Fruit fly (Drosophila melanogaster): ENCODE measurements around the gene CG2017.

Gene CG2017

DNA sequence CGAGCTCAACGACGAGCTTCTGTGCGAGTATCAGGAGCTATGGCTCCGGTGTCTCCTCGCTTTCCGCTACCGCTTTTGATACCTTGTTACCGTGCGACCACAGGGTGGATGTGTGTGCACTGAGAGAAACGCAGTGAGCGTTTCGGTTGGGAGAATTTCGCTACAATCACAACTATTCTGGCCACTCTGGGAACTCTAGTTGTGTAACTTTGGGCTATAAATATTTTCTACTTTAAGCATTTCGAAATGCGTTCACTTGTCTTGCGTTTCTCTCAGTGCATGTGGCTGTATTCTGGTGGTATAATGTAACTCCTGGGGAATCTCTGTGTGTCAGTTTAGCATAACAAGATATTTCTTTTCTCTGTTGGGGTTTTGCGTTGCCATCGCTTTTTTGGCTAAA is 9.2 kb upstream of the CG2017 start (continued):
- TF ChIP-seq chinmo (GFP tag; IDR thresholded peaks at IDR 0.05; ENCODE audit: partially characterized antibody), result no peak
- no peak for TF ChIP-seq pan (optimal IDR thresholded peaks at IDR 0.05)
- TF ChIP-seq pan (GFP tag; optimal IDR thresholded peaks at IDR 0.05 in 1 of 2, IDR thresholded peaks at IDR 0.05 in 1 of 2), result no peak
- no peak for TF ChIP-seq Abd-B (GFP tag; optimal IDR thresholded peaks at IDR 0.05)
- no peak for TF ChIP-seq CG12391 (tag; optimal IDR thresholded peaks at IDR 0.05)
- no peak for TF ChIP-seq CG6765 (GFP tag; optimal IDR thresholded peaks at IDR 0.05)
- no peak for TF ChIP-seq Adf1 (GFP tag; IDR thresholded peaks at IDR 0.05)
- no peak for TF ChIP-seq CG34224 (GFP tag; IDR thresholded peaks at IDR 0.05; ENCODE audit: partially characterized antibody)
- TF ChIP-seq CG10147 (GFP tag; optimal IDR thresholded peaks at IDR 0.05), result no peak
- TF ChIP-seq CG8388 (GFP tag; optimal IDR thresholded peaks at IDR 0.05), result no peak
- TF ChIP-seq HLH54F (GFP tag; optimal IDR thresholded peaks at IDR 0.05), result no peak
- no peak for TF ChIP-seq pum (GFP tag; optimal IDR thresholded peaks at IDR 0.05)
- TF ChIP-seq Trl (optimal IDR thresholded peaks at IDR 0.05), result no peak
- no peak for TF ChIP-seq Trl (GFP tag; optimal IDR thresholded peaks at IDR 0.05)
- no peak for TF ChIP-seq tna (GFP tag; IDR thresholded peaks at IDR 0.05; ENCODE audit: partially characterized antibody)
- TF ChIP-seq CG3995 (GFP tag; optimal IDR thresholded peaks at IDR 0.05), result no peak
- no peak for TF ChIP-seq CG42726 (GFP tag; IDR thresholded peaks at IDR 0.05; ENCODE audit: partially characterized antibody)
- TF ChIP-seq ci (GFP tag; IDR thresholded peaks at IDR 0.05), result peak; percentile 59; the same call in 2 of the 3 replicates
- 0 out of 2 replicates have a peak, but pooled peaks have one; percentile 20 for TF ChIP-seq CG32772 (GFP tag; IDR thresholded peaks at IDR 0.05)
- TF ChIP-seq Ets97D (GFP tag; optimal IDR thresholded peaks at IDR 0.05), result no peak
- peak; percentile 8 for TF ChIP-seq Hmr (GFP tag; optimal IDR thresholded peaks at IDR 0.05)
- no peak for TF ChIP-seq gfzf (GFP tag; optimal IDR thresholded peaks at IDR 0.05)
- TF ChIP-seq CG15011 (GFP tag; optimal IDR thresholded peaks at IDR 0.05), result no peak
- no peak for TF ChIP-seq CG16815 (GFP tag; optimal IDR thresholded peaks at IDR 0.05)
- no peak for TF ChIP-seq CG11696 (GFP tag; IDR thresholded peaks at IDR 0.05)
- no peak for TF ChIP-seq fru (optimal IDR thresholded peaks at IDR 0.05)
- TF ChIP-seq Ssrp (tag; optimal IDR thresholded peaks at IDR 0.05), result no peak
- TF ChIP-seq ato (GFP tag; IDR thresholded peaks at IDR 0.05; ENCODE audit: partially characterized antibody), result no peak
- TF ChIP-seq sd (tag; optimal IDR thresholded peaks at IDR 0.05), result no peak
- no peak for TF ChIP-seq prd (optimal IDR thresholded peaks at IDR 0.05)
- TF ChIP-seq prd (GFP tag; IDR thresholded peaks at IDR 0.05), result peak; percentile 51; the same call in 2 of the 3 replicates
- TF ChIP-seq lmd (GFP tag; IDR thresholded peaks at IDR 0.05), result peak; percentile 16; the same call in 1 of the 2 replicates
- TF ChIP-seq CG7786 (GFP tag; optimal IDR thresholded peaks at IDR 0.05), result peak; percentile 20
- 0 out of 2 replicates have a peak, but pooled peaks have one; percentile 20 for TF ChIP-seq Ptx1 (GFP tag; IDR thresholded peaks at IDR 0.05)
- peak; percentile 38; the same call in 1 of the 2 replicates for TF ChIP-seq CG6689 (GFP tag; IDR thresholded peaks at IDR 0.05)
- peak; percentile 25 for TF ChIP-seq ind (GFP tag; optimal IDR thresholded peaks at IDR 0.05)
- peak; percentile 10 for TF ChIP-seq nmo (GFP tag; optimal IDR thresholded peaks at IDR 0.05)
- no peak for TF ChIP-seq CG2120 (GFP tag; optimal IDR thresholded peaks at IDR 0.05)
- TF ChIP-seq CG2875 (GFP tag; optimal IDR thresholded peaks at IDR 0.05), result no peak
- 0 out of 2 replicates have a peak, but pooled peaks have one; percentile 12 for TF ChIP-seq CG14014 (GFP tag; IDR thresholded peaks at IDR 0.05)
- TF ChIP-seq fd96Cb (tag; optimal IDR thresholded peaks at IDR 0.05), result no peak
- TF ChIP-seq inv (GFP tag; IDR thresholded peaks at IDR 0.05; ENCODE audit: partially characterized antibody), result no peak
- no peak for TF ChIP-seq gsb-n (tag; optimal IDR thresholded peaks at IDR 0.05)
- peak; percentile 1 for TF ChIP-seq CG8944 (GFP tag; optimal IDR thresholded peaks at IDR 0.05)
- TF ChIP-seq HHEX (GFP tag; optimal IDR thresholded peaks at IDR 0.05), result no peak
- no peak for TF ChIP-seq CG4328 (GFP tag; optimal IDR thresholded peaks at IDR 0.05)
- TF ChIP-seq GATAe (GFP tag; conservative IDR thresholded peaks at IDR 0.05), result no peak
- peak; percentile 11; the same call in 1 of the 2 replicates for TF ChIP-seq ara (GFP tag; IDR thresholded peaks at IDR 0.05)
- no peak for TF ChIP-seq Blimp-1 (GFP tag; optimal IDR thresholded peaks at IDR 0.05)
- TF ChIP-seq CG18619 (GFP tag; optimal IDR thresholded peaks at IDR 0.05), result no peak
- peak; percentile 21 for TF ChIP-seq dmrt99B (tag; optimal IDR thresholded peaks at IDR 0.05)
